Fruit fly (Drosophila melanogaster): ENCODE measurements around the gene Rcd4.
A peak's percentile ranks its signal among the peaks of the same experiment; 100 is the strongest.

The Rcd4 gene

dm6 chr2L:8417562-8417961 lies 34.9 kb downstream of the Rcd4 start:
- TF ChIP-seq CG8478 (optimal IDR thresholded peaks at IDR 0.05) (no peak), CTCF (optimal IDR thresholded peaks at IDR 0.05) (no peak)

dm6 chr2L:8418113-8418885 lies 35.6 kb downstream of the Rcd4 start:
- TF ChIP-seq CG8478 (optimal IDR thresholded peaks at IDR 0.05) (peak; percentile 23), CTCF (optimal IDR thresholded peaks at IDR 0.05) (no peak)

DNA sequence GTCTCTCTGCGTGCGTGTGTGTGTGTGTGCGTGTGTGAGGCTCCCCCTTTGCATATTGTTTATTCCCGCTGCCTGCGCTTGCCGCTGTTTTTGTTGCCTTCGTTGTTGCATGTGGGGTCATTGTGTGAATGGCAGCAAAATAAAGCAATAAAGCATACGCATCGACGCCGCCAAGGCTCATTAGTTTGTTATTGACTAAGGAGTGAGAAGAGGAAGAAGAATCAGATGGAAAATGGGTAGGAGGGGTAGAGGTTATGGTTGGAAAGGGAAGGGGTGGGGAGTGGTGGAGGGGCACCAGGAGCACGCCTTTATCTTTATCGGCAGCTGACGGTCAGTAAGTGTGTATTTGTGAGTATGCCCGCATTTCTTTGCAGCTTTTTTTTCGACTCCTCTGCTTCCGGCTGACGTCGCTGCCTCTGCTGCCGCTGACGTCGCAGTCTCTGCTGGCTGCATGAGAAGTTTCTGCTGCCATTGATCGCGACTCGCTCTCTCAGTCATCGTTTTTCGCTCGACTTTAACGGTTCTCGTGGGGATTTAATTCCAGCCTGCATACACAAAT lies 36.8 kb downstream of the Rcd4 start:
- TF ChIP-seq CTCF (optimal IDR thresholded peaks at IDR 0.05) (no peak), CG8478 (optimal IDR thresholded peaks at IDR 0.05) (no peak)

- TF ChIP-seq CG8478 (optimal IDR thresholded peaks at IDR 0.05) (no peak), CTCF (optimal IDR thresholded peaks at IDR 0.05) (no peak)
Observed at dm6 chr2L:8420259-8420930, 37.7 kb downstream of the Rcd4 start.

- TF ChIP-seq CTCF (optimal IDR thresholded peaks at IDR 0.05) (no peak), CG8478 (optimal IDR thresholded peaks at IDR 0.05) (no peak)
Observed at dm6 chr2L:8421717-8422116, 39.1 kb downstream of the Rcd4 start.

DNA sequence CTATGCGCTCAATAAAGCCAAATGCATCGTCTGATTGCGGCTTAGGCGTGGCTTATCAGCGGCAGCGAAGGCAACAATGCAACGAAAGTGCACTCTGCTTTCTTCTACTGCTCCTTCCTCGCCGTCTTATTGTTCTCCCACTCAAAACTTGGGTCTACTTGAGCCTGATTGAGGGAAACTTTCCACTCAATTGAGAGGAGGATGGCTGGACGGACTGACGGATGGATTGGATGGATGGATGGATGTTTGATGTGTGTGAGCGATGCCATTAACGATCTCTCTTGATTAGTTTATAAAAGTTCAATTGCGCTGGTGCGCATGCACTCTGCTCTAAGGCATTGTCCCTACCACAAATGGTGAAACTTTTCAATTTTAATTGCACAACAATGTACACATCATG lies 40.4 kb downstream of the Rcd4 start:
- no peak for TF ChIP-seq CTCF (optimal IDR thresholded peaks at IDR 0.05)
- no peak for TF ChIP-seq CG8478 (optimal IDR thresholded peaks at IDR 0.05)

DNA sequence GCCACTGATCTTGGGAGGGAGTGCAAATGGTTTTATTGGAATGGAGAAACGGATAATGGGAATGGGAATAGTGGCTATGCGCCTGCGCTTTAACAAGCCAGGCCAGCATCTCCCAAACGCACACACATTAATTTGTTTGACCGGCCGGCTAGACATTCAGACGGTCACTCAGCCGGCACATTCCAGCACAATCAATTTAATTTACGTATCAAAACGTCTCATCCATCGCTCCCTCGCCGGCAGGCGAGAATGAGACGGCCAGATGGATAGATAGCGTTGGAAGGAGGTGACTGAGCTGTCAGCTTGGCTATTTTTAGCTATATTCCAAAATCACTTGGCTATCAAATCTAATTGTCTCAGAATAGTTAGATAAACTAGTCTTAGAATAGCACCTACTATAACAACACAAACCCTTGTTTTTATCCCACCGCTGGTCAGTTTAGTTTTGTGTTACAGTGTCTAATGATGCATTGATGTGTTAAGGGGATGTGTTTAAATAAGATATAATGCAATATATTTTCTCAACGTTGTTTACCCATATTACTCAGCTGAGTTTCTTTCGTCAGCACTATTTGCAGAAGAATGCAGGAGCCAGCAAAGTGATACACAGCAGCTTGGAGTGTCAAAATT lies 40.9 kb downstream of the Rcd4 start:
- TF ChIP-seq CTCF (optimal IDR thresholded peaks at IDR 0.05) (no peak), CG8478 (optimal IDR thresholded peaks at IDR 0.05) (no peak)

- TF ChIP-seq CG8478 (optimal IDR thresholded peaks at IDR 0.05) (no peak), CTCF (optimal IDR thresholded peaks at IDR 0.05) (no peak)
Observed at dm6 chr2L:8424090-8424470, 41.4 kb downstream of the Rcd4 start.

DNA sequence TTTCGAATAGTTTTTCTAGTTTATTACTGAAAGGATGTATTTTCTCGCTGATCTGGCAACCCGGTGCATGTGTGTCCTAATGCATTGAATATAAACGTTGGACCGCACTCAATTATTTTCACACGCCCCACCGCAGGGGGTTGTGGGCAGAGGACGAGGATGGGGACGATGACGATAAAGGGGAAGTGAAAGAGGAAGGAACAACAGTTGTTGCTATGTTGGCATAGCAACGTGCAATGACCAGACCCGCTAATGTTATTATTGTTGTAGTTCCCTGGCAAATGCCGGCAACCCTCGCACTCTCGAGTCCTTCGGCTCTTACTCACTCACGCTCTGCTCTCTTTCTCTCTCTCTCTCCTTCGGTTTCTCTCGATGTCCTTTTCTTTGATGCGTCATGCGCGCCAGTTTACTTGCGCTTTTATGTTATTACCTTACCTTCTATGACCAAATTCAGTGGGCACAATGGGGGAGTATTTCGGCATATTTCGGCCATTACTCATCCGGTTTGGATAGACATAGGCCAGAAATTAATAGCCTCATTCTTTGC lies 42.1 kb downstream of the Rcd4 start:
- TF ChIP-seq CG8478 (optimal IDR thresholded peaks at IDR 0.05) (no peak), CTCF (optimal IDR thresholded peaks at IDR 0.05) (no peak)

DNA sequence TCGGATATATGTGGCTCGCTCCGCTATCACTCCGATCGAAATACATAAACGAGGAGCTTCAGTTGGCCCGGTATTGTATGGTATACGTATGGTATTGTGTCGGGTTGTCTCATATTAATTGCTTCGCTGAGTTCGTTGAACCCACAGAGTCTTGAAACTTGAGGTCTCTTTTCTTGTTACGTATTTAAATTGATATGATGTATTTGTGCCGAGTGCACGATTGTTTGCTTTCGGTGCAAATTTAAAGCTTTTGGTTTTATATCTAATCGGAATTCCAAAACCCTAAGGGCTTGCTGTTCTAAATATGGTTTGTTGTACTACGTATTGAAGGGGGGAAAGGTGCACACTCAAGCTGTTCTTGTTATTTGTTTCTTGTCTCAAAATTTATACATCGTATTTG lies 42.6 kb downstream of the Rcd4 start:
- TF ChIP-seq CG8478 (optimal IDR thresholded peaks at IDR 0.05) (no peak), CTCF (optimal IDR thresholded peaks at IDR 0.05) (no peak)

dm6 chr2L:8425962-8426759 lies 43.5 kb downstream of the Rcd4 start:
- TF ChIP-seq CG8478 (optimal IDR thresholded peaks at IDR 0.05): no peak
- TF ChIP-seq CTCF (optimal IDR thresholded peaks at IDR 0.05): no peak

dm6 chr2L:8426801-8427200 lies 44.1 kb downstream of the Rcd4 start:
- no peak for TF ChIP-seq CTCF (optimal IDR thresholded peaks at IDR 0.05)
- no peak for TF ChIP-seq CG8478 (optimal IDR thresholded peaks at IDR 0.05)

dm6 chr2L:8432130-8432529 lies 49.5 kb downstream of the Rcd4 start:
- TF ChIP-seq CTCF (optimal IDR thresholded peaks at IDR 0.05) (no peak), CG8478 (optimal IDR thresholded peaks at IDR 0.05) (no peak)
